Fruit fly (Drosophila melanogaster) whole organism, embryonic: ENCODE measurements around the gene Sidpn.

ENCODE experiments used
- ATbp ChIP-seq: fragments of 200-800 bp; sonication (Bioruptor generic); optimal IDR thresholded peaks from 2 replicates; lab custom pipeline; 2017; ENCODE audit warnings: missing biosample characterization, mild to moderate bottlenecking, missing genetic modification characterization, missing genetic modification reagents
- Atf-2 ChIP-seq: fragments of 200-800 bp; sonication (Bioruptor generic); optimal IDR thresholded peaks from 2 replicates; lab custom pipeline; 2016; ENCODE audit warnings: missing biosample characterization, missing genetic modification characterization
- Atf3 ChIP-seq: fragments of 200-800 bp; sonication (Bioruptor generic); optimal IDR thresholded peaks from 3 replicates; lab custom pipeline; 2016; ENCODE audit warnings: missing biosample characterization, missing genetic modification characterization
- B-H1 ChIP-seq: fragments of 200-800 bp; sonication (Bioruptor generic); IDR thresholded peaks from 3 replicates; pipeline ENCODE4 v1.3.6; 2022; ENCODE audit warnings: missing biosample characterization, missing genetic modification characterization
- CG10366 ChIP-seq: fragments of 200-800 bp; sonication (Bioruptor generic); IDR thresholded peaks from 2 replicates; pipeline ENCODE4 v1.3.6; 2022; ENCODE audit warnings: missing biosample characterization, missing genetic modification characterization
- CG11093 ChIP-seq: fragments of 200-800 bp; sonication (Bioruptor generic); IDR thresholded peaks from 3 replicates; pipeline ENCODE4 v1.3.6; 2022; ENCODE audit warnings: missing biosample characterization, missing genetic modification characterization
- CG11696 ChIP-seq: fragments of 200-800 bp; sonication (Bioruptor generic); IDR thresholded peaks from 2 replicates; pipeline ENCODE4 v1.3.6; 2022; ENCODE audit warnings: missing biosample characterization, missing genetic modification characterization
- CG1233 ChIP-seq: fragments of 200-800 bp; sonication (Bioruptor generic); optimal IDR thresholded peaks from 4 replicates; lab custom pipeline; 2018; ENCODE audit warnings: missing biosample characterization, mild to moderate bottlenecking, missing genetic modification characterization
- CG13296 ChIP-seq: fragments of 200-800 bp; sonication (Bioruptor generic); optimal IDR thresholded peaks from 3 replicates; lab custom pipeline; 2018; ENCODE audit warnings: missing biosample characterization, mild to moderate bottlenecking, missing genetic modification characterization
- CG14014 ChIP-seq: fragments of 200-800 bp; sonication (Bioruptor generic); IDR thresholded peaks from 2 replicates; pipeline ENCODE4 v1.3.6; 2022; ENCODE audit warnings: missing biosample characterization, missing genetic modification characterization
- CG14050 ChIP-seq: fragments of 200-800 bp; sonication (Bioruptor generic); IDR thresholded peaks from 3 replicates; pipeline ENCODE4 v1.3.6; 2022; ENCODE audit warnings: missing biosample characterization, missing genetic modification characterization
- CG14860 ChIP-seq: fragments of 200-800 bp; sonication (Bioruptor generic); IDR thresholded peaks from 3 replicates; pipeline ENCODE4 v1.3.6; 2022; ENCODE audit warnings: missing biosample characterization, missing genetic modification characterization; ENCODE audit not compliant: partially characterized antibody
- CG1602 ChIP-seq: fragments of 200-800 bp; sonication (Bioruptor generic); optimal IDR thresholded peaks from 3 replicates; lab custom pipeline; 2016; ENCODE audit warnings: missing biosample characterization, missing genetic modification characterization
- CG17568 ChIP-seq: fragments of 200-800 bp; sonication (Bioruptor generic); optimal IDR thresholded peaks from 2 replicates; lab custom pipeline; 2018; ENCODE audit warnings: missing biosample characterization, mild to moderate bottlenecking, missing genetic modification characterization, moderate library complexity
- CG17912 ChIP-seq: fragments of 200-800 bp; sonication (Bioruptor generic); optimal IDR thresholded peaks from 2 replicates; lab custom pipeline; 2018; ENCODE audit warnings: missing biosample characterization, mild to moderate bottlenecking, missing genetic modification characterization
- CG18476 ChIP-seq: fragments of 200-800 bp; sonication (Bioruptor generic); optimal IDR thresholded peaks from 2 replicates; lab custom pipeline; 2016; ENCODE audit warnings: missing biosample characterization, mild to moderate bottlenecking, missing genetic modification characterization
- CG2678 ChIP-seq: fragments of 200-800 bp; sonication (Bioruptor generic); optimal IDR thresholded peaks from 3 replicates; lab custom pipeline; 2019; ENCODE audit warnings: missing biosample characterization, mild to moderate bottlenecking, missing genetic modification characterization, moderate library complexity
- CG33213 ChIP-seq: fragments of 200-800 bp; sonication (Bioruptor generic); optimal IDR thresholded peaks from 3 replicates; lab custom pipeline; 2016; ENCODE audit warnings: missing biosample characterization, missing genetic modification characterization
- CG4730 ChIP-seq: fragments of 200-800 bp; sonication (Bioruptor generic); IDR thresholded peaks from 2 replicates; pipeline ENCODE4 v1.3.6; 2022; ENCODE audit warnings: missing biosample characterization, missing genetic modification characterization
- CG8089 ChIP-seq: fragments of 200-800 bp; sonication (Bioruptor generic); optimal IDR thresholded peaks from 3 replicates; lab custom pipeline; 2016; ENCODE audit warnings: missing biosample characterization, missing genetic modification characterization
- CG9215 ChIP-seq: fragments of 200-800 bp; sonication (Bioruptor generic); IDR thresholded peaks from 2 replicates; pipeline ENCODE4 v1.3.6; 2022; ENCODE audit warnings: missing biosample characterization, missing genetic modification characterization
- Doc2 ChIP-seq: fragments of 200-800 bp; sonication (Bioruptor generic); IDR thresholded peaks from 2 replicates; pipeline ENCODE4 v1.3.6; 2022; ENCODE audit warnings: missing biosample characterization, missing genetic modification characterization
- Eip74EF ChIP-seq, 2 experiments: fragments of 200-800 bp in 1 of 2; fragments of >200 bp in 1 of 2; sonication (Bioruptor generic) in 1 of 2; optimal IDR thresholded peaks; 2 replicates each; lab custom pipeline; 2017 to 2019; ENCODE audit warnings: missing biosample characterization in 2 of 2, missing genetic modification characterization in 2 of 2, mild to moderate bottlenecking in 1 of 2, moderate library complexity in 1 of 2
- H2.0 ChIP-seq: fragments of 200-800 bp; sonication (Bioruptor generic); IDR thresholded peaks from 2 replicates; pipeline ENCODE4 v1.3.6; 2022; ENCODE audit warnings: missing biosample characterization, missing genetic modification characterization
- HHEX ChIP-seq: fragments of 200-800 bp; sonication (Bioruptor generic); optimal IDR thresholded peaks from 3 replicates; lab custom pipeline; 2017; ENCODE audit warnings: missing biosample characterization, mild to moderate bottlenecking, missing genetic modification characterization, missing genetic modification reagents
- HLH4C ChIP-seq: fragments of 200-800 bp; sonication (Bioruptor generic); IDR thresholded peaks from 3 replicates; pipeline ENCODE4 v1.3.6; 2022; ENCODE audit warnings: missing biosample characterization, missing genetic modification characterization; ENCODE audit not compliant: partially characterized antibody
- Hr78 ChIP-seq, 2 experiments: fragments of 200-800 bp in 1 of 2; fragments of >200 bp in 1 of 2; sonication (Bioruptor generic) in 1 of 2; optimal IDR thresholded peaks; 2 replicates each; lab custom pipeline; 2017 to 2019; ENCODE audit warnings: missing biosample characterization in 2 of 2, missing genetic modification characterization in 2 of 2, mild to moderate bottlenecking in 1 of 2, moderate library complexity in 1 of 2
- Lim3 ChIP-seq: fragments of 200-800 bp; sonication (Bioruptor generic); IDR thresholded peaks from 2 replicates; pipeline ENCODE4 v1.3.6; 2022; ENCODE audit warnings: missing biosample characterization, missing genetic modification characterization
- NK7.1 ChIP-seq: fragments of 200-800 bp; sonication (Bioruptor generic); optimal IDR thresholded peaks from 3 replicates; lab custom pipeline; 2016; ENCODE audit warnings: missing biosample characterization, missing genetic modification characterization
- Xrp1 ChIP-seq: fragments of 200-800 bp; sonication (Bioruptor generic); IDR thresholded peaks from 2 replicates; pipeline ENCODE4 v1.3.6; 2022; ENCODE audit warnings: missing biosample characterization, missing genetic modification characterization
- YL-1 ChIP-seq: fragments of 200-800 bp; sonication (Bioruptor generic); optimal IDR thresholded peaks from 3 replicates; lab custom pipeline; 2017; ENCODE audit warnings: missing biosample characterization, mild to moderate bottlenecking, missing genetic modification characterization
- ab ChIP-seq: fragments of 200-800 bp; sonication (Bioruptor generic); optimal IDR thresholded peaks from 2 replicates; lab custom pipeline; 2016; ENCODE audit warnings: missing biosample characterization, missing genetic modification characterization
- amos ChIP-seq: fragments of 200-800 bp; sonication (Bioruptor generic); IDR thresholded peaks from 2 replicates; pipeline ENCODE4 v1.3.6; 2022; ENCODE audit warnings: missing biosample characterization, missing genetic modification characterization; ENCODE audit not compliant: partially characterized antibody
- bsh ChIP-seq, 2 experiments: fragments of 200-800 bp; sonication (Bioruptor generic); optimal IDR thresholded peaks; 2 replicates each; lab custom pipeline; 2017 to 2018; ENCODE audit warnings: mild to moderate bottlenecking in 2 of 2, missing biosample characterization in 2 of 2, missing genetic modification characterization in 2 of 2, moderate library complexity in 1 of 2
- chm ChIP-seq: fragments of 200-800 bp; sonication (Bioruptor generic); IDR thresholded peaks from 2 replicates; pipeline ENCODE4 v1.3.6; 2022; ENCODE audit warnings: missing biosample characterization, missing genetic modification characterization
- dati ChIP-seq: fragments of 200-800 bp; sonication (Bioruptor generic); IDR thresholded peaks from 2 replicates; pipeline ENCODE4 v1.3.6; 2022; ENCODE audit warnings: missing biosample characterization, missing genetic modification characterization
- dmrt11E ChIP-seq: fragments of 200-800 bp; sonication (Bioruptor generic); optimal IDR thresholded peaks from 3 replicates; lab custom pipeline; 2018; ENCODE audit warnings: missing biosample characterization, mild to moderate bottlenecking, missing genetic modification characterization, moderate library complexity
- gcm2 ChIP-seq: fragments of 200-800 bp; sonication (Bioruptor generic); optimal IDR thresholded peaks from 2 replicates; lab custom pipeline; 2016; ENCODE audit warnings: missing biosample characterization, missing genetic modification characterization
- gsb ChIP-seq: fragments of 200-800 bp; sonication (Bioruptor generic); IDR thresholded peaks from 2 replicates; pipeline ENCODE4 v1.3.6; 2022; ENCODE audit warnings: missing biosample characterization, missing genetic modification characterization
- gsb-n ChIP-seq: fragments of 200-800 bp; sonication (Bioruptor generic); optimal IDR thresholded peaks from 3 replicates; lab custom pipeline; 2018; ENCODE audit warnings: missing biosample characterization, mild to moderate bottlenecking, missing genetic modification characterization
- hth ChIP-seq: fragments of >200 bp; optimal IDR thresholded peaks from 2 replicates; lab custom pipeline; 2017; ENCODE audit warnings: inconsistent platforms
- kah ChIP-seq: fragments of 200-800 bp; sonication (Bioruptor generic); optimal IDR thresholded peaks from 2 replicates; lab custom pipeline; 2018; ENCODE audit warnings: missing biosample characterization, mild to moderate bottlenecking, missing genetic modification characterization
- pum ChIP-seq: fragments of 200-800 bp; sonication (Bioruptor generic); optimal IDR thresholded peaks from 2 replicates; lab custom pipeline; 2016; ENCODE audit warnings: missing biosample characterization, missing genetic modification characterization
- sens ChIP-seq: fragments of 200-800 bp; sonication (Bioruptor generic); peaks from one replicate; lab custom pipeline; 2016; ENCODE audit warnings: missing biosample characterization, missing genetic modification characterization
- slou ChIP-seq: fragments of 200-800 bp; sonication (Bioruptor generic); optimal IDR thresholded peaks from 3 replicates; lab custom pipeline; 2016; ENCODE audit warnings: missing biosample characterization, missing genetic modification characterization
- tin ChIP-seq: fragments of 200-800 bp; sonication (Bioruptor generic); optimal IDR thresholded peaks from 3 replicates; lab custom pipeline; 2016; ENCODE audit warnings: missing biosample characterization, missing genetic modification characterization
- twi ChIP-seq: fragments of 200-800 bp; optimal IDR thresholded peaks from 2 replicates; lab custom pipeline; 2019; ENCODE audit warnings: missing biosample characterization, mild to moderate bottlenecking, missing genetic modification characterization, moderate library complexity
- zen2 ChIP-seq: fragments of 200-800 bp; sonication (Bioruptor generic); IDR thresholded peaks from 3 replicates; pipeline ENCODE4 v1.3.6; 2022; ENCODE audit warnings: missing biosample characterization, missing genetic modification characterization; ENCODE audit not compliant: partially characterized antibody
- zfh1 ChIP-seq: fragments of 200-800 bp; sonication (Bioruptor generic); IDR thresholded peaks from 3 replicates; pipeline ENCODE4 v1.3.6; 2022; ENCODE audit warnings: missing biosample characterization, missing genetic modification characterization

Gene Sidpn

DNA sequence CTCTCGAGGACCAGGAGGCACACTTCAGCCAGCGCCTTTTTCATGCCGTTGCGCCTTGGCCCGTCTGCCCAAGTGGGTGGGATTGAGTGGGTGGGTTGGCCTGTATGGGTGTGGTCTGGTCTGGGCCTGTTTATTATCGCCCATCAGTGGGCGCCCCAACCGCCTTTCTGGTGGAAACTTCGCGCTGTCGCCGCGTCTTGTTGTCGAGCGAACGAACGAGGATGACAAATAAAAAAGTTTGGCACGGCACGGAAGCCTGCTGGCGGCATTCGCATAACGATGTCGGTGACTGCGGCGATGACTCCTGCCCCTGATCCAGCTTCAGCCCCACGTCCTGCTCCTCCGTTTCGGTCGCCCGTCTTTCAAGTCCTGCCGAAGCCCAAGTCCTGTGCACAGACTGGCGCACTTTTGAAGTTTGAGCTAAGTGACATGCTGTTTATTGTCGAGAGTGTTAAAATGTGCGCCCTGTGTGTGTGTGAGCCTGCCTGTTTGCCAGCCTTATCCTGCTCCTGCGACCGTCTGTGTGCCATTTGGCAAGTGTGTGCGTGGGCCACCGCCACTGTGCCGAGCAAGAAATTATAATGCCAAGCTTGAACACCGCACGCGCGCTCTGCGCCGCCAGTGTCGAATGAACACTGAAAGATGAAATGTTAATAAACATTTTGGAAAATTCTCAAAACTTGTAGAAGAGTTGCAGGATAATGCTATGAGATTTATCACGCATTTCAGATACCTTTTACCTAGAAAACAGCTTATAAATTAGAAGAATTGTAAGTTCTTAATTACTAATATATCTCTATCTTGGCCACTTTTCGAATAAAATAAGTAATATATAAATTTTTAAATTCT is 13.3 kb upstream of the Sidpn start (continued):
- peak; percentile 16; the same call in 1 of the 2 replicates for TF ChIP-seq CG4730 (GFP tag; lab: Robert Waterston, UW)
- TF ChIP-seq CG17912: peak; percentile 15
- no peak for TF ChIP-seq zen2 (GFP tag; lab: Robert Waterston, UW)
- TF ChIP-seq HHEX (GFP tag; lab: Kevin White, UChicago): peak; percentile 73
- peak in 1 of 2 experiments; percentile 73 for TF ChIP-seq bsh (GFP tag; optimal IDR thresholded peaks at IDR 0.05; lab: Kevin White, UChicago)
- peak; percentile 89 for TF ChIP-seq CG13296
- peak; percentile 34 for TF ChIP-seq kah (GFP tag; lab: Kevin White, UChicago)
- no peak for TF ChIP-seq NK7.1 (GFP tag; lab: Kevin White, UChicago)
- TF ChIP-seq slou (GFP tag; lab: Kevin White, UChicago): peak; percentile 70
- TF ChIP-seq B-H1 (GFP tag; lab: Robert Waterston, UW): no peak
- TF ChIP-seq amos (GFP tag; lab: Robert Waterston, UW): no peak
- TF ChIP-seq sens (GFP tag; lab: Kevin White, UChicago): peak; percentile 80
- peak; percentile 36 for TF ChIP-seq CG1602 (GFP tag; lab: Kevin White, UChicago)
- TF ChIP-seq dmrt11E (tag; lab: Kevin White, UChicago): no peak
- TF ChIP-seq CG18476: peak; percentile 61
- peak; percentile 43 for TF ChIP-seq tin (GFP tag; lab: Kevin White, UChicago)
- TF ChIP-seq YL-1 (GFP tag; lab: Kevin White, UChicago): peak; percentile 6
- no peak for TF ChIP-seq HLH4C (GFP tag; lab: Robert Waterston, UW)
- no peak for TF ChIP-seq CG33213 (GFP tag; lab: Kevin White, UChicago)
- TF ChIP-seq Doc2 (GFP tag; lab: Robert Waterston, UW): no peak
- 0 out of 2 replicates have a peak, but pooled peaks have one; percentile 46 for TF ChIP-seq CG9215 (GFP tag; lab: Robert Waterston, UW)
- TF ChIP-seq ATbp (GFP tag; lab: Kevin White, UChicago): peak; percentile 72
- peak; percentile 74 for TF ChIP-seq CG1233 (GFP tag; lab: Kevin White, UChicago)
- 0 out of 3 replicates have a peak, but pooled peaks have one; percentile 34 for TF ChIP-seq CG11093 (GFP tag; lab: Robert Waterston, UW)
- TF ChIP-seq CG11696: no peak
- peak in 1 of 2 experiments; percentile 26 for TF ChIP-seq Hr78 (GFP tag; optimal IDR thresholded peaks at IDR 0.05; lab: Kevin White, UChicago)
- TF ChIP-seq gsb (GFP tag; lab: Robert Waterston, UW): no peak
- TF ChIP-seq Lim3: no peak
- peak; percentile 39 for TF ChIP-seq twi (tag; lab: Kevin White, UChicago)
- peak; percentile 8; the same call in 1 of the 3 replicates for TF ChIP-seq zfh1 (GFP tag; lab: Robert Waterston, UW)
- TF ChIP-seq CG14860 (GFP tag; lab: Robert Waterston, UW): no peak
- no peak for TF ChIP-seq CG8089
- TF ChIP-seq ab (GFP tag; lab: Kevin White, UChicago): no peak
- peak; percentile 92 for TF ChIP-seq CG2678 (tag; lab: Kevin White, UChicago)
- TF ChIP-seq Eip74EF (GFP tag; optimal IDR thresholded peaks at IDR 0.05; lab: Kevin White, UChicago): peak in 1 of 2 experiments; percentile 72
- peak; percentile 3 for TF ChIP-seq pum (GFP tag; lab: Kevin White, UChicago)
- TF ChIP-seq Atf3 (GFP tag; lab: Kevin White, UChicago): no peak
- no peak for TF ChIP-seq gcm2 (GFP tag; lab: Kevin White, UChicago)
- TF ChIP-seq gsb-n: peak; percentile 46
- no peak for TF ChIP-seq hth (lab: Kevin White, UChicago)
- peak; percentile 46; the same call in 1 of the 2 replicates for TF ChIP-seq CG10366 (GFP tag; lab: Robert Waterston, UW)
- TF ChIP-seq dati (GFP tag; lab: Robert Waterston, UW): no peak
- peak; percentile 18 for TF ChIP-seq CG17568 (GFP tag; lab: Kevin White, UChicago)
- TF ChIP-seq CG14050 (GFP tag; lab: Robert Waterston, UW): peak; percentile 13; the same call in 1 of the 3 replicates
- TF ChIP-seq CG14014 (GFP tag; lab: Robert Waterston, UW): peak; percentile 63
- no peak for TF ChIP-seq chm (GFP tag; lab: Robert Waterston, UW)
- TF ChIP-seq Xrp1: peak; percentile 73
- TF ChIP-seq Atf-2 (GFP tag; lab: Kevin White, UChicago): no peak
- 0 out of 2 replicates have a peak, but pooled peaks have one; percentile 29 for TF ChIP-seq H2.0 (GFP tag; lab: Robert Waterston, UW)
